Worm (Caenorhabditis elegans) whole organism, L1 larva: ENCODE data around the gene dtmk-1.

Experiments
- C16A3.4 ChIP-seq: fragments of 150-350 bp; optimal IDR thresholded peaks from 2 replicates; lab custom pipeline; 2014; ENCODE audit warnings: missing biosample characterization, missing genetic modification characterization
- F16B12.6 ChIP-seq: fragments of 150-350 bp; optimal IDR thresholded peaks from 2 replicates; lab custom pipeline; 2014; ENCODE audit warnings: missing biosample characterization, missing genetic modification characterization
- aha-1 ChIP-seq: fragments of 150-350 bp; optimal IDR thresholded peaks from 2 replicates; lab custom pipeline; 2014; ENCODE audit warnings: missing biosample characterization, missing genetic modification characterization
- alr-1 ChIP-seq: fragments of 200-800 bp; sonication (Bioruptor generic); optimal IDR thresholded peaks from 2 replicates; lab custom pipeline; 2018; ENCODE audit warnings: borderline replicate concordance, mild to moderate bottlenecking, missing genetic modification characterization, missing compliant biosample characterization
- ama-1 ChIP-seq: fragments of 150-350 bp; optimal IDR thresholded peaks from 2 replicates; lab custom pipeline; 2014
- blmp-1 ChIP-seq: fragments of 150-350 bp; optimal IDR thresholded peaks from 2 replicates; lab custom pipeline; 2014; ENCODE audit warnings: missing biosample characterization, missing genetic modification characterization
- ceh-90 ChIP-seq: sonication (generic microtip); optimal IDR thresholded peaks from 2 replicates; lab custom pipeline; 2016; ENCODE audit warnings: missing genetic modification characterization, missing compliant biosample characterization
- dpl-1 ChIP-seq, 3 experiments: fragments of 150-350 bp in 2 of 3; sonication (generic microtip) in 1 of 3; optimal IDR thresholded peaks; 2 replicates each; lab custom pipeline; 2014 to 2017; ENCODE audit warnings: missing biosample characterization in 3 of 3, missing genetic modification characterization in 3 of 3, missing genetic modification reagents in 3 of 3
- efl-1 ChIP-seq, 4 experiments: fragments of 150-350 bp; optimal IDR thresholded peaks in 3 of 4; peaks in 1 of 4; 1 replicate in 1 of 4; 2 replicates in 3 of 4; lab custom pipeline; 2014; ENCODE audit warnings: missing biosample characterization in 2 of 4, missing genetic modification characterization in 2 of 4, missing genetic modification reagents in 2 of 4
- efl-3 ChIP-seq: fragments of 200-800 bp; sonication (Bioruptor generic); optimal IDR thresholded peaks from 2 replicates; lab custom pipeline; 2018; ENCODE audit warnings: mild to moderate bottlenecking, missing genetic modification characterization, missing compliant biosample characterization
- egl-13 ChIP-seq: sonication (generic microtip); optimal IDR thresholded peaks from 2 replicates; lab custom pipeline; 2016; ENCODE audit warnings: missing genotype, missing genetic modification reagents, missing genetic modification characterization, missing compliant biosample characterization
- egl-27 ChIP-seq, 2 experiments: fragments of 150-350 bp in 1 of 2; sonication (generic microtip); optimal IDR thresholded peaks; 3 replicates each; lab custom pipeline; 2017 to 2018; ENCODE audit warnings: missing biosample characterization in 2 of 2, missing genetic modification characterization in 2 of 2, missing genetic modification reagents in 2 of 2
- fkh-10 ChIP-seq: sonication (generic microtip); optimal IDR thresholded peaks from 2 replicates; lab custom pipeline; 2017; ENCODE audit warnings: missing biosample characterization, missing genetic modification reagents, missing genetic modification characterization
- fkh-4 ChIP-seq: sonication (generic microtip); optimal IDR thresholded peaks from 2 replicates; lab custom pipeline; 2016; ENCODE audit warnings: missing compliant biosample characterization, missing genetic modification characterization, borderline replicate concordance
- fkh-8 ChIP-seq: sonication (generic microtip); optimal IDR thresholded peaks from 2 replicates; lab custom pipeline; 2016; ENCODE audit warnings: mild to moderate bottlenecking, missing genetic modification characterization, missing compliant biosample characterization
- fos-1 ChIP-seq: fragments of 150-350 bp; optimal IDR thresholded peaks from 2 replicates; lab custom pipeline; 2014; ENCODE audit warnings: missing biosample characterization, missing genetic modification characterization
- grh-1 ChIP-seq: fragments of 200-800 bp; sonication (Bioruptor generic); IDR thresholded peaks from 2 replicates; pipeline ENCODE4 v1.3.6; 2022; ENCODE audit warnings: missing genetic modification reagents, missing genetic modification characterization, missing compliant biosample characterization
- hlh-17 ChIP-seq: fragments of 200-800 bp; sonication (Bioruptor generic); optimal IDR thresholded peaks from 2 replicates; lab custom pipeline; 2018; ENCODE audit warnings: missing genetic modification characterization, mild to moderate bottlenecking, missing compliant biosample characterization, moderate library complexity, borderline replicate concordance
- irx-1 ChIP-seq: sonication (generic microtip); optimal IDR thresholded peaks from 2 replicates; lab custom pipeline; 2016; ENCODE audit warnings: missing genetic modification characterization, missing compliant biosample characterization
- isw-1 ChIP-seq: fragments of 200-800 bp; sonication (Bioruptor generic); IDR thresholded peaks from 2 replicates; pipeline ENCODE4 v1.3.6; 2022; ENCODE audit warnings: missing genetic modification characterization, missing compliant biosample characterization
- lin-15B ChIP-seq: fragments of 150-350 bp; sonication (generic microtip); optimal IDR thresholded peaks from 3 replicates; lab custom pipeline; 2014; ENCODE audit warnings: missing biosample characterization, missing genetic modification characterization
- lin-35 ChIP-seq, 2 experiments: fragments of 150-350 bp; optimal IDR thresholded peaks; 2 replicates each; lab custom pipeline; 2014; ENCODE audit warnings: missing biosample characterization in 2 of 2, missing genetic modification characterization in 2 of 2, missing genetic modification reagents in 2 of 2
- lin-39 ChIP-seq: fragments of 150-350 bp; optimal IDR thresholded peaks from 2 replicates; lab custom pipeline; 2014; ENCODE audit warnings: missing biosample characterization, missing genetic modification reagents, missing genetic modification characterization
- lsy-2 ChIP-seq, 2 experiments: fragments of 150-350 bp; optimal IDR thresholded peaks; 2 replicates each; lab custom pipeline; 2014; ENCODE audit warnings: missing biosample characterization in 2 of 2, missing genetic modification characterization in 2 of 2
- mdl-1 ChIP-seq, 2 experiments: fragments of 150-350 bp; optimal IDR thresholded peaks; 2 replicates each; lab custom pipeline; 2014 to 2017; ENCODE audit warnings: missing biosample characterization in 2 of 2, missing genetic modification characterization in 2 of 2, inconsistent platforms in 1 of 2
- mef-2 ChIP-seq: fragments of 150-350 bp; optimal IDR thresholded peaks from 2 replicates; lab custom pipeline; 2014; ENCODE audit warnings: missing biosample characterization, missing genetic modification characterization
- nhr-12 ChIP-seq: sonication (generic microtip); optimal IDR thresholded peaks from 2 replicates; lab custom pipeline; 2017; ENCODE audit warnings: missing biosample characterization, missing genetic modification characterization
- nhr-19 ChIP-seq: fragments of 200-800 bp; sonication (Bioruptor generic); conservative IDR thresholded peaks from 2 replicates; pipeline ENCODE4 v1.3.6; 2022; ENCODE audit warnings: missing genetic modification characterization, missing compliant biosample characterization
- nhr-237 ChIP-seq: fragments of 150-350 bp; optimal IDR thresholded peaks from 2 replicates; lab custom pipeline; 2014; ENCODE audit warnings: missing biosample characterization, missing genetic modification characterization
- nhr-28 ChIP-seq: fragments of 150-350 bp; optimal IDR thresholded peaks from 2 replicates; lab custom pipeline; 2014; ENCODE audit warnings: missing biosample characterization, missing genetic modification characterization
- nhr-71 ChIP-seq: sonication (generic microtip); optimal IDR thresholded peaks from 2 replicates; lab custom pipeline; 2016; ENCODE audit warnings: mild to moderate bottlenecking, missing genetic modification characterization, moderate library complexity, missing compliant biosample characterization
- nhr-76 ChIP-seq: sonication (generic microtip); optimal IDR thresholded peaks from 2 replicates; lab custom pipeline; 2017; ENCODE audit warnings: missing biosample characterization, missing genetic modification characterization
- nhr-84 ChIP-seq: sonication (generic microtip); optimal IDR thresholded peaks from 2 replicates; lab custom pipeline; 2017; ENCODE audit warnings: missing biosample characterization, missing genetic modification characterization
- nhr-85 ChIP-seq: sonication (generic microtip); peaks from one replicate; lab custom pipeline; 2016; ENCODE audit warnings: missing genetic modification characterization, inconsistent platforms, missing compliant biosample characterization
- nhr-90 ChIP-seq: sonication (generic microtip); optimal IDR thresholded peaks from 2 replicates; lab custom pipeline; 2016; ENCODE audit warnings: mild to moderate bottlenecking, missing genetic modification characterization, missing compliant biosample characterization; ENCODE audit not compliant: poor library complexity
- pax-3 ChIP-seq: fragments of 200-800 bp; sonication (Bioruptor generic); optimal IDR thresholded peaks from 2 replicates; lab custom pipeline; 2018; ENCODE audit warnings: mild to moderate bottlenecking, missing genetic modification characterization, moderate library complexity, missing compliant biosample characterization
- skn-1 ChIP-seq: fragments of 150-350 bp; optimal IDR thresholded peaks from 2 replicates; lab custom pipeline; 2014; ENCODE audit warnings: missing biosample characterization, missing genetic modification characterization
- snpc-4 ChIP-seq: fragments of 150-350 bp; optimal IDR thresholded peaks from 2 replicates; lab custom pipeline; 2014; ENCODE audit warnings: missing biosample characterization, missing genetic modification characterization
- snu-23 ChIP-seq: sonication (generic microtip); optimal IDR thresholded peaks from 2 replicates; lab custom pipeline; 2016; ENCODE audit warnings: missing genetic modification characterization, missing compliant biosample characterization
- sptf-1 ChIP-seq: fragments of 150-350 bp; optimal IDR thresholded peaks from 2 replicates; lab custom pipeline; 2014; ENCODE audit warnings: missing biosample characterization, missing genetic modification characterization
- swsn-7 ChIP-seq: sonication (generic microtip); optimal IDR thresholded peaks from 2 replicates; lab custom pipeline; 2016; ENCODE audit warnings: missing genetic modification characterization, missing compliant biosample characterization
- tlp-1 ChIP-seq: fragments of 150-350 bp; optimal IDR thresholded peaks from 2 replicates; lab custom pipeline; 2014; ENCODE audit warnings: missing biosample characterization, missing genetic modification characterization
- unc-130 ChIP-seq: fragments of 150-350 bp; optimal IDR thresholded peaks from 2 replicates; lab custom pipeline; 2017; ENCODE audit warnings: missing biosample characterization, missing genetic modification characterization, inconsistent platforms
- unc-62 ChIP-seq: fragments of 150-350 bp; optimal IDR thresholded peaks from 2 replicates; lab custom pipeline; 2014; ENCODE audit warnings: missing biosample characterization, missing genetic modification reagents, missing genetic modification characterization
- unc-86 ChIP-seq: sonication (generic microtip); optimal IDR thresholded peaks from 2 replicates; lab custom pipeline; 2016; ENCODE audit warnings: missing genetic modification characterization, missing compliant biosample characterization
- unc-98 ChIP-seq: fragments of 200-800 bp; sonication (Bioruptor generic); IDR thresholded peaks from 2 replicates; pipeline ENCODE4 v1.3.6; 2022; ENCODE audit warnings: missing genetic modification characterization, missing compliant biosample characterization
- vab-15 ChIP-seq: sonication (generic microtip); optimal IDR thresholded peaks from 2 replicates; lab custom pipeline; 2017; ENCODE audit warnings: missing genotype, mild to moderate bottlenecking, missing genetic modification characterization, missing compliant biosample characterization
- zag-1 ChIP-seq: fragments of 150-350 bp; optimal IDR thresholded peaks from 2 replicates; lab custom pipeline; 2014; ENCODE audit warnings: missing biosample characterization, missing genetic modification characterization
- zip-4 ChIP-seq: fragments of 200-800 bp; sonication (Bioruptor generic); optimal IDR thresholded peaks from 2 replicates; lab custom pipeline; 2018; ENCODE audit warnings: mild to moderate bottlenecking, missing genetic modification characterization, moderate library complexity, missing compliant biosample characterization
- ztf-4 ChIP-seq: fragments of 150-350 bp; optimal IDR thresholded peaks from 2 replicates; lab custom pipeline; 2014; ENCODE audit warnings: missing biosample characterization, missing genetic modification characterization

Gene dtmk-1

DNA sequence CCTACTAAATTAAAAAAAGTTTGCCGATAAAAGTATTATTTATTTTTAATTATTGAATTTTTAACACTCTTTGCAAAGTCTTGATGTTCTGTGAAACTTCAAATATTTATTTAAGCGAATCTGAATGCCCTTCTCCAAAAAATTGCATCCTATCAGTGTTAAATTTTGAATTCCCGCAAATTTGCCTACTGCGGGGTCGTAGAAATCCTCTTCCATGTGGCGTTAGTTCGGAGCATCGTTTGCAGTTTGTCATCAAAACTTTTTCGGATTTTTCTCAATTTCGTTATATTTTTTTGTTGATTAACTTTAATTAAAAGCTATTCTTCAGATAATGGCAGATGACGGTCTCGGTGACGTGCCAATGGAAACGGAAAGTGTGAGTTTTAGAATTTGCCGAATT lies 26.5 kb downstream of the dtmk-1 start, which contains the start of gene ufd-3 (continued):
- TF ChIP-seq unc-62 (GFP tag; lab: Kevin White, UChicago) (no peak), zip-4 (GFP tag; lab: Kevin White, UChicago) (peak; percentile 45), nhr-71 (tag; lab: Kevin White, UChicago) (peak; percentile 96), dpl-1 (GFP tag; optimal IDR thresholded peaks at IDR 0.05; lab: Kevin White, UChicago) (peak; percentile 95 to 98 (median 97)), ceh-90 (tag; lab: Kevin White, UChicago) (peak; percentile 92), snpc-4 (peak; percentile 78), C16A3.4 (tag; lab: Kevin White, UChicago) (peak; percentile 93), egl-27 (tag; optimal IDR thresholded peaks at IDR 0.05; lab: Kevin White, UChicago) (no peak), fkh-8 (tag; lab: Kevin White, UChicago) (peak; percentile 86), zag-1 (tag; lab: Kevin White, UChicago) (peak; percentile 15), nhr-237 (tag; lab: Kevin White, UChicago) (peak; percentile 37), unc-98 (GFP tag; lab: Robert Waterston, UW) (peak; percentile 86), swsn-7 (tag; lab: Kevin White, UChicago) (peak; percentile 91), F16B12.6 (tag; lab: Kevin White, UChicago) (peak; percentile 59), lin-35 (GFP tag; optimal IDR thresholded peaks at IDR 0.05; lab: Kevin White, UChicago) (peak; percentile 99), nhr-85 (tag; lab: Kevin White, UChicago) (peak; percentile 95), pax-3 (tag; lab: Kevin White, UChicago) (peak; percentile 90), aha-1 (no peak), unc-86 (tag; lab: Kevin White, UChicago) (peak; percentile 85), efl-1 (optimal IDR thresholded peaks at IDR 0.05; lab: Kevin White, UChicago) (peak; percentile 98 to 99), efl-1 (GFP tag; optimal IDR thresholded peaks at IDR 0.05 in 1 of 2; lab: Kevin White, UChicago) (peak; percentile 98 to 100), nhr-90 (tag; lab: Kevin White, UChicago) (peak; percentile 93), tlp-1 (tag; lab: Kevin White, UChicago) (no peak), nhr-19 (GFP tag; lab: Robert Waterston, UW) (peak; percentile 88), irx-1 (tag; lab: Kevin White, UChicago) (peak; percentile 95), efl-3 (GFP tag; lab: Kevin White, UChicago) (no peak), isw-1 (GFP tag; lab: Robert Waterston, UW) (peak; percentile 83), unc-130 (tag; lab: Kevin White, UChicago) (peak; percentile 93), sptf-1 (tag; lab: Kevin White, UChicago) (no peak), skn-1 (tag; lab: Kevin White, UChicago) (peak; percentile 99), blmp-1 (tag; lab: Kevin White, UChicago) (peak; percentile 82), fkh-10 (GFP tag; lab: Kevin White, UChicago) (peak; percentile 50), fkh-4 (tag; lab: Kevin White, UChicago) (peak; percentile 90), nhr-12 (tag; lab: Kevin White, UChicago) (peak; percentile 28), lsy-2 (tag; optimal IDR thresholded peaks at IDR 0.05; lab: Kevin White, UChicago) (peak; percentile 90 to 93), grh-1 (GFP tag; lab: Robert Waterston, UW) (peak; percentile 72; the same call in 1 of the 2 replicates), egl-13 (tag; lab: Kevin White, UChicago) (peak; percentile 92), ztf-4 (tag; lab: Kevin White, UChicago) (peak; percentile 47), fos-1 (tag; lab: Kevin White, UChicago) (peak; percentile 73), nhr-76 (tag; lab: Kevin White, UChicago) (no peak), lin-15B (tag; lab: Kevin White, UChicago) (peak; percentile 93), mef-2 (tag; lab: Kevin White, UChicago) (no peak), mdl-1 (tag; optimal IDR thresholded peaks at IDR 0.05; lab: Kevin White, UChicago) (peak in 1 of 2 experiments; percentile 78), ama-1 (peak; percentile 15), hlh-17 (GFP tag; lab: Kevin White, UChicago) (no peak), lin-39 (tag; lab: Kevin White, UChicago) (peak; percentile 73), vab-15 (tag; lab: Kevin White, UChicago) (peak; percentile 85), nhr-28 (tag; lab: Kevin White, UChicago) (no peak), snu-23 (GFP tag; lab: Kevin White, UChicago) (peak; percentile 92), nhr-84 (tag; lab: Kevin White, UChicago) (no peak), alr-1 (tag; lab: Kevin White, UChicago) (no peak)
